Worm (Caenorhabditis elegans): Measurements from ENCODE around the gene srj-32.

The srj-32 gene

ce11 chrV:7248227-7248953 lies 48.8 kb downstream of the srj-32 start:
- TF ChIP-seq tbx-7 (tag; optimal IDR thresholded peaks at IDR 0.05) (no peak), npax-4 (tag; optimal IDR thresholded peaks at IDR 0.05) (no peak)

- TF ChIP-seq F13H6.1 (tag; optimal IDR thresholded peaks at IDR 0.05): no peak
- TF ChIP-seq che-1 (tag; optimal IDR thresholded peaks at IDR 0.05): no peak
- TF ChIP-seq ahr-1 (tag; optimal IDR thresholded peaks at IDR 0.05): no peak
- TF ChIP-seq unc-55 (GFP tag; optimal IDR thresholded peaks at IDR 0.05): no peak
- no peak for TF ChIP-seq ztf-16 (tag; optimal IDR thresholded peaks at IDR 0.05)
Observed at ce11 chrV:7246951-7247350, 50.2 kb downstream of the srj-32 start, which contains the start of gene C05C8.7. Gene C05C8.7 (minus strand): TSS chrV:7247050.
